Worm (Caenorhabditis elegans) whole organism, late embryonic: Measurements from ENCODE around the gene T09B9.5.

Source experiments
- ceh-48 ChIP-seq: sonication (generic microtip); optimal IDR thresholded peaks from 2 replicates; lab custom pipeline; 2016; ENCODE audit warnings: missing genetic modification characterization, inconsistent platforms, missing compliant biosample characterization
- ets-4 ChIP-seq: sonication (generic microtip); optimal IDR thresholded peaks from 2 replicates; lab custom pipeline; 2016; ENCODE audit warnings: missing genetic modification characterization, missing compliant biosample characterization
- fax-1 ChIP-seq: sonication (generic microtip); optimal IDR thresholded peaks from 2 replicates; lab custom pipeline; 2016; ENCODE audit warnings: missing genotype, missing genetic modification characterization, missing compliant biosample characterization
- unc-86 ChIP-seq: sonication (generic microtip); optimal IDR thresholded peaks from 2 replicates; lab custom pipeline; 2016; ENCODE audit warnings: missing genetic modification characterization, missing compliant biosample characterization

DNA sequence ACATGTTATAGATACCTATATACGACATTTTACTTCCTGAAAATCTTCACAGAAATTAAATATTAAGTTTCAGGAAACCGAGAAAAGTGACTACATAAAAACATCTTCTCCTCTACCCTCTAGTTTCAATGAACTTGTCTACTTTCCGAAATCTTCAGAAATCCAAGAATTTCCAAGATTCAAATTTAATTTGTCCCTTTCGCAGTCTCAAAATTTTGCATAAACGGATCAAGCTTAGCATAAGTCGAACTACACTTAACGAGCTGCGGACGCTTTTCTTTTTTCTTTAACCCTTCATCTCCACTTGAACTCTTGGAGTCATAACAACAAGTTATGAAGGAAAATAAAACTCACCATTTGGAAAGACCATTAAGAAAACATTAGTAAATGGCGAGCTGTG lies 27.8 kb downstream of the T09B9.5 start:
- TF ChIP-seq ets-4 (no peak), fax-1 (no peak), ceh-48 (no peak), unc-86 (tag; lab: Kevin White, UChicago) (no peak)
